Worm (Caenorhabditis elegans): Measurements from ENCODE around the gene M01H9.4.

DNA sequence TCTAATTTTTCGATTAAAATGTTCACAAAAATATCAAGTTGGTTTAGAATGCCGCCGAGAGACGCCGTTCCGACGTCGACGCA is 35.6 kb downstream of the M01H9.4 start, which contains the start of gene chat-1:
- TF ChIP-seq him-1 (tag; optimal IDR thresholded peaks at IDR 0.05) = no peak
- TF ChIP-seq W03F9.2 (tag; optimal IDR thresholded peaks at IDR 0.05) = no peak
